Fruit fly (Drosophila melanogaster) whole organism, pupa: ENCODE measurements around the gene CG9391.
A peak's percentile ranks its signal among the peaks of the same experiment; 100 is the strongest.

ENCODE experiments used
- CG10348 ChIP-seq: fragments of 200-800 bp; sonication (Bioruptor generic); IDR thresholded peaks from 2 replicates; pipeline ENCODE4 v1.3.6; 2022; ENCODE audit warnings: missing biosample characterization, missing genetic modification characterization
- CG12605 ChIP-seq: fragments of 200-800 bp; sonication (Bioruptor generic); IDR thresholded peaks from 2 replicates; pipeline ENCODE4 v1.3.6; 2022; ENCODE audit warnings: missing biosample characterization, missing genetic modification characterization
- CG13204 ChIP-seq: fragments of 200-800 bp; sonication (Bioruptor generic); optimal IDR thresholded peaks from 2 replicates; lab custom pipeline; 2018; ENCODE audit warnings: missing biosample characterization, mild to moderate bottlenecking, missing genetic modification characterization, moderate library complexity
- CG14655 ChIP-seq: fragments of 200-800 bp; sonication (Bioruptor generic); optimal IDR thresholded peaks from 3 replicates; lab custom pipeline; 2017; ENCODE audit warnings: mild to moderate bottlenecking, missing biosample characterization, missing genetic modification reagents, missing genetic modification characterization
- CG15710 ChIP-seq: fragments of 200-800 bp; sonication (Bioruptor generic); optimal IDR thresholded peaks from 2 replicates; lab custom pipeline; 2018; ENCODE audit warnings: missing biosample characterization, mild to moderate bottlenecking, missing genetic modification characterization, moderate library complexity
- CG17806 ChIP-seq: fragments of 200-800 bp; sonication (Bioruptor generic); optimal IDR thresholded peaks from 2 replicates; lab custom pipeline; 2018; ENCODE audit warnings: missing biosample characterization, mild to moderate bottlenecking, missing genetic modification characterization, moderate library complexity
- CG32121 ChIP-seq: fragments of 200-800 bp; sonication (Bioruptor generic); IDR thresholded peaks from 2 replicates; pipeline ENCODE4 v1.3.6; 2022; ENCODE audit warnings: missing biosample characterization, missing genetic modification characterization
- CG34367 ChIP-seq: fragments of 200-800 bp; sonication (Bioruptor generic); optimal IDR thresholded peaks from 2 replicates; lab custom pipeline; 2018; ENCODE audit warnings: missing biosample characterization, mild to moderate bottlenecking, missing genetic modification characterization
- CG4496 ChIP-seq: fragments of 200-800 bp; sonication (Bioruptor generic); IDR thresholded peaks from 3 replicates; pipeline ENCODE4 v1.3.6; 2022; ENCODE audit warnings: missing biosample characterization, missing genetic modification characterization
- CG8159 ChIP-seq: fragments of 200-800 bp; sonication (Bioruptor generic); optimal IDR thresholded peaks from 3 replicates; lab custom pipeline; 2018; ENCODE audit warnings: missing biosample characterization, mild to moderate bottlenecking, missing genetic modification characterization, moderate library complexity
- CG8301 ChIP-seq: fragments of 200-800 bp; sonication (Bioruptor generic); optimal IDR thresholded peaks from 2 replicates; lab custom pipeline; 2018; ENCODE audit warnings: missing biosample characterization, mild to moderate bottlenecking, missing genetic modification characterization
- CG9948 ChIP-seq: fragments of 200-800 bp; sonication (Bioruptor generic); optimal IDR thresholded peaks from 2 replicates; lab custom pipeline; 2018; ENCODE audit warnings: missing biosample characterization, mild to moderate bottlenecking, missing genetic modification characterization, moderate library complexity
- D1 ChIP-seq: fragments of 200-800 bp; sonication (Bioruptor generic); optimal IDR thresholded peaks from 2 replicates; lab custom pipeline; 2018; ENCODE audit warnings: missing biosample characterization, mild to moderate bottlenecking, missing genetic modification characterization, moderate library complexity
- EcR ChIP-seq: fragments of 200-800 bp; sonication (Bioruptor generic); optimal IDR thresholded peaks from 3 replicates; lab custom pipeline; 2019; ENCODE audit warnings: missing biosample characterization, missing genetic modification characterization, mild to moderate bottlenecking, moderate library complexity, missing genetic modification reagents
- Ets98B ChIP-seq: fragments of 200-800 bp; sonication (Bioruptor generic); IDR thresholded peaks from 2 replicates; pipeline ENCODE4 v1.3.6; 2022; ENCODE audit warnings: missing biosample characterization, missing genetic modification characterization
- Pif1A ChIP-seq: fragments of 200-800 bp; sonication (Bioruptor generic); optimal IDR thresholded peaks from 3 replicates; lab custom pipeline; 2016; ENCODE audit warnings: missing biosample characterization, missing genetic modification characterization
- Pif1B ChIP-seq: fragments of 200-800 bp; sonication (Bioruptor generic); optimal IDR thresholded peaks from 3 replicates; lab custom pipeline; 2016; ENCODE audit warnings: missing biosample characterization, missing genetic modification characterization
- Snoo ChIP-seq: fragments of 200-800 bp; sonication (Bioruptor generic); optimal IDR thresholded peaks from 3 replicates; lab custom pipeline; 2017; ENCODE audit warnings: missing biosample characterization, mild to moderate bottlenecking, missing genetic modification characterization, inconsistent platforms
- fd96Ca ChIP-seq: fragments of 200-800 bp; sonication (Bioruptor generic); IDR thresholded peaks from 3 replicates; pipeline ENCODE4 v1.3.6; 2022; ENCODE audit warnings: missing biosample characterization, missing genetic modification characterization
- gl ChIP-seq: fragments of 200-800 bp; sonication (Bioruptor generic); optimal IDR thresholded peaks from 2 replicates; lab custom pipeline; 2018; ENCODE audit warnings: missing biosample characterization, mild to moderate bottlenecking, missing genetic modification characterization
- rn ChIP-seq: fragments of 200-800 bp; sonication (Bioruptor generic); IDR thresholded peaks from 2 replicates; pipeline ENCODE4 v1.3.6; 2022; ENCODE audit warnings: missing biosample characterization, missing genetic modification characterization

Gene CG9391

DNA sequence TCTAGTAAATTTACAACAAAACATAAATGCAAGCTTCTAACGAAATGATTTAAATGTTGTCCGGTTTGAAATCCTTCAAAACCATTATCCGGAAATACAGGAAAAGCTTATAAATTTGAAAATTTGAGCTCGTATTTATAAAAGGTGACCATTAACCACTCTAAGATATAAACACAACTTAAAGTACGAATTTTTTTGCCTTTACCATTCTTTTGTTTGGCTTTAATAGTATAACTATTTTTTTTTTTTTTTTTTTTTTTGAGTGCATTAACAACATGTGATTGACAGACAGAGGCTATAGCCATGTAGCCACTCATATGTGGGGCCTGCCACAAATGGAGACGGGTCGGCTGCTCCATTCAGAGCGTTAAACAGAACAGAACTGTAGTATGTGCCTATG is 24.7 kb downstream of the CG9391 start:
- TF ChIP-seq CG13204: no peak
- TF ChIP-seq CG4496 (GFP tag; lab: Robert Waterston, UW): no peak
- TF ChIP-seq Snoo: no peak
- no peak for TF ChIP-seq fd96Ca (GFP tag; lab: Robert Waterston, UW)
- peak; percentile 14 for TF ChIP-seq CG14655
- TF ChIP-seq D1 (tag; lab: Kevin White, UChicago): no peak
- TF ChIP-seq CG12605 (GFP tag; lab: Robert Waterston, UW): no peak
- TF ChIP-seq Ets98B: no peak
- TF ChIP-seq CG32121: no peak
- TF ChIP-seq CG34367: no peak
- no peak for TF ChIP-seq CG10348 (GFP tag; lab: Robert Waterston, UW)
- TF ChIP-seq EcR: no peak
- no peak for TF ChIP-seq Pif1B (GFP tag; lab: Kevin White, UChicago)
- TF ChIP-seq gl (tag; lab: Kevin White, UChicago): no peak
- peak; percentile 67 for TF ChIP-seq CG17806 (tag; lab: Kevin White, UChicago)
- peak; percentile 60 for TF ChIP-seq CG9948
- TF ChIP-seq Pif1A: peak; percentile 25
- TF ChIP-seq CG8159 (tag; lab: Kevin White, UChicago): no peak
- TF ChIP-seq rn (GFP tag; lab: Robert Waterston, UW): no peak
- peak; percentile 6 for TF ChIP-seq CG8301 (tag; lab: Kevin White, UChicago)
- no peak for TF ChIP-seq CG15710 (tag; lab: Kevin White, UChicago)

DNA sequence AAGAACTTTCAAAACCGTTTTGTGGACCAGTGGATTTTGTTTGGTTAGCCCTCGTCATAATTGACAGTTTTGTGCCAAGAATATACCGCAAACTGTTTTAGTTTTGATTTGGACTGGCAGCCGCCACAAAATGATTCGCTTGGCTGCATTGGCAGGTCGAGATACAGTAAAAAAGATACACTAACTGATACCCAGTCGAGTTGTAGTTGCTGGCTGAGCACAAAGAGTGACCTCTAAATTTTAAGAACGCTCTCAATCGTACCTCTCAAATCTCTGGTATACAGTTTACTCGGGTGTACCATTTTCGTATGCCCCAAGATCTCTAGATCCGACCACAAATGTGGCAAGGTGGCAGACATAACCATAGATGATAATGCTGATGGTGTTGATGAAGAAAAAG is 25.2 kb downstream of the CG9391 start:
- TF ChIP-seq CG12605 (GFP tag; lab: Robert Waterston, UW) (no peak), CG34367 (no peak), CG9948 (no peak), rn (GFP tag; lab: Robert Waterston, UW) (no peak), CG32121 (no peak), CG14655 (no peak), EcR (no peak), CG17806 (tag; lab: Kevin White, UChicago) (no peak), CG8301 (tag; lab: Kevin White, UChicago) (no peak), fd96Ca (GFP tag; lab: Robert Waterston, UW) (no peak), Snoo (no peak), Pif1A (no peak)

DNA sequence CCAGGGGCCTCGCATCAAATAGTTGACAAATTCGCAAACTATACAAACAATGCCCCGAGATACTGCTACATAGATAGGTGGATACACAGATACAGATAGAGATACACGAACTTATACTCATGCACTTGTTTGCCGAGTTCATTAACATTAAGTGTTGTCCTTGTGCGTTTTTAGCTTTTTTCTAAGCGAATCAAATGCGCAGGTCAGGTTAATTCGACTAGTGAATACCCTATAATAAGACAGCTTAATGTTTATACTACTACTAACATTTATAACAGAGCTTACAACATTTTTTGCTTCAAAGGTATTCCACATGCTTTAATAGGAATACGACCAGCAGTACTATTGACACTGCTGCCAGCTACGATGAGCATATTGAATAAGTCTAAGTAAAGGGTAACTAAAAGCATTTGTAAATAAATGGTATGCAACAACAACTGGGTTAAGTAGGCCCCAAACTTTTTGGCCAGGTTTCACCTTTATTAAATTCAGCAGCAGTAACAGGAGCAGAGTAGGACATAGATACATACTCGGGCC is 26.6 kb downstream of the CG9391 start:
- peak; percentile 31 for TF ChIP-seq CG8301 (tag; lab: Kevin White, UChicago)
- no peak for TF ChIP-seq D1 (tag; lab: Kevin White, UChicago)
- peak; percentile 34; the same call in 1 of the 2 replicates for TF ChIP-seq CG12605 (GFP tag; lab: Robert Waterston, UW)
- no peak for TF ChIP-seq CG32121
- TF ChIP-seq Pif1B (GFP tag; lab: Kevin White, UChicago): no peak
- TF ChIP-seq CG9948: peak; percentile 4
- TF ChIP-seq Snoo: no peak

DNA sequence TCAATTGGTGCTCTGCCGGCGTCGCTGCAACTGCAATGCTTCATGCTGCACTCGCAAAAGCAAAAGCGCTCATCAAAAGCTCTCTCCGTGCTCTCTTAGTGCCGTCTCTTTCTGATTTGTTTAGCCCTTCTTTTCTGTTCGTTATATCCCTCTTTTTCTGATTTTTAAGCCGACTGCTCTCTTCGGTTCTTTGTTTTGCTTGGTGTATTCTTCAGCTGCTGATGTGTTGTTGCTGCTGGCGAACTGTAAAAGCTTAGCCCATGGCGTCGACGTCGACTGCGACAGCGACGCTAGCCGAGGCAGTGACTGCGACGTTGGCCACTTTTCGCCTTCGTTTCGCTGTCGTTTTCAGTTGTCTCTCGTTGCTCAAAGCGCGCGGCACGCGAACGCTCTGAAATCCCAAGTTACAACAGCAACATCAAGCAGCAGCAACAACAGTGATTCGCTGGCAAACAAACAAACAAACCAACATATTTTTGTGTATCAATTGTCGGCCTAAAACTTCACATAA is 28.1 kb downstream of the CG9391 start:
- TF ChIP-seq CG15710 (tag; lab: Kevin White, UChicago) (no peak), CG17806 (tag; lab: Kevin White, UChicago) (no peak), CG14655 (peak; percentile 27), CG10348 (GFP tag; lab: Robert Waterston, UW) (no peak), Ets98B (peak; percentile 58; the same call in 1 of the 2 replicates), CG34367 (no peak), Pif1A (peak; percentile 40), CG13204 (peak; percentile 55), CG12605 (GFP tag; lab: Robert Waterston, UW) (peak; percentile 76; the same call in 1 of the 2 replicates), fd96Ca (GFP tag; lab: Robert Waterston, UW) (no peak), Snoo (peak; percentile 39), CG8301 (tag; lab: Kevin White, UChicago) (peak; percentile 20), CG9948 (no peak), D1 (tag; lab: Kevin White, UChicago) (no peak), CG4496 (GFP tag; lab: Robert Waterston, UW) (peak; percentile 70), Pif1B (GFP tag; lab: Kevin White, UChicago) (peak; percentile 35), EcR (peak; percentile 86), rn (GFP tag; lab: Robert Waterston, UW) (no peak), CG32121 (peak; percentile 56)

DNA sequence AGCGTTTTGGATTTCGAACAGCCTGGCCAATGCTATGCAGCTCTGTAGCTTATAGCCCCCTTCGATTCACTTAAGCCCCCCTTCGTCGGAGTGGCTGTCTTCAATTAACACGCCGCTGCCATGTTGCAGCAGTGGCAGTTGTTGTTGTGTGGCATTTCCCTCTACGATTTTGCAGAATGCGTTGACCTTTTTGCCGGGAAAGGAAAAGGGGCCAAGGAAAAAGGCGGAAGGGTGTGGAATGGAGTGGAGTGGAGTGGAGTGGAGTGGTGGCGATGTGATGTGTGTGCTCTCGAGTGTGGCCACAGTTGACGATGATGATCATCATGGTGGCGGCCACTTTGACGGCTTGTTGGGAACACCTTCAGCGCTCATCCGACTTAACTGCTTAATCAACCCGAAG is 29.8 kb downstream of the CG9391 start:
- TF ChIP-seq CG14655: no peak
- no peak for TF ChIP-seq CG9948
- TF ChIP-seq CG17806 (tag; lab: Kevin White, UChicago): no peak
- TF ChIP-seq EcR: peak; percentile 82
- no peak for TF ChIP-seq CG8301 (tag; lab: Kevin White, UChicago)
- TF ChIP-seq CG32121: 0 out of 2 replicates have a peak, but pooled peaks have one; percentile 10
- TF ChIP-seq Ets98B: 0 out of 2 replicates have a peak, but pooled peaks have one; percentile 9
- TF ChIP-seq CG10348 (GFP tag; lab: Robert Waterston, UW): no peak
- no peak for TF ChIP-seq Pif1B (GFP tag; lab: Kevin White, UChicago)
- no peak for TF ChIP-seq CG12605 (GFP tag; lab: Robert Waterston, UW)
- TF ChIP-seq CG8159 (tag; lab: Kevin White, UChicago): no peak
- TF ChIP-seq gl (tag; lab: Kevin White, UChicago): no peak
- TF ChIP-seq CG15710 (tag; lab: Kevin White, UChicago): no peak
- no peak for TF ChIP-seq Snoo
- TF ChIP-seq D1 (tag; lab: Kevin White, UChicago): no peak
- TF ChIP-seq CG13204: no peak

DNA sequence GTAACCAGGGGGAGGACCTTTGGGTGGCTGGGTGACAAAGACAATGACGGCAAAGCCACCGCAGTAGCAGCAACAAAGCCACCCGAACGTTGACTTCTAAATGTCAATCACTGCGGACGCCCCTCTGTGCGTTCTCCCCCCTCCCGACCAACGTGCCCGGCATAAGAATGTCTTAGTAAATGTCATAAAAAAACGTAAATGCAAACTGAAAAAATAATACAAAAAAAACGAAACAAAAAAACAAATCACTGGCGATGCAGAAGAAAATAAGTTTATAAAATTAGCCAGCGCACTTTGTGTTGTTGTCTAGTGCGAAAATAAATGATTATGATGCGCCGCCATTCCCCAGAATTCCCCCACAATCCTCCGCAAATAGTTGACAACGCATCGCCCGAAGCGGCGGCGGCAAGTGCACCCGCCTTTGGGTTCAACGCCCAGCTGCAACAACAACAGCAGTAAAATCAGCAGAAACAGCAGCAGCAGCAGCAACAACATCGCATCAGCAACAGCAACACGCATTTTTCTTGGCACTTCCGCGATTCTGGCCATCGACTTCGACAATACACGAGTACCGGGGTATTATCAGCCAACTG is 31.1 kb downstream of the CG9391 start:
- TF ChIP-seq D1 (tag; lab: Kevin White, UChicago) (no peak), CG15710 (tag; lab: Kevin White, UChicago) (no peak), Pif1B (GFP tag; lab: Kevin White, UChicago) (no peak), CG32121 (peak; percentile 85), Snoo (no peak), CG8301 (tag; lab: Kevin White, UChicago) (peak; percentile 72), EcR (peak; percentile 94), rn (GFP tag; lab: Robert Waterston, UW) (peak; percentile 42; the same call in 1 of the 2 replicates), CG14655 (peak; percentile 83), CG13204 (peak; percentile 39), CG12605 (GFP tag; lab: Robert Waterston, UW) (peak; percentile 91), CG4496 (GFP tag; lab: Robert Waterston, UW) (peak; percentile 82), CG8159 (tag; lab: Kevin White, UChicago) (no peak), CG10348 (GFP tag; lab: Robert Waterston, UW) (no peak), gl (tag; lab: Kevin White, UChicago) (no peak), fd96Ca (GFP tag; lab: Robert Waterston, UW) (peak; percentile 52; the same call in 1 of the 3 replicates), Pif1A (peak; percentile 38), Ets98B (peak; percentile 72), CG9948 (no peak)
